Worm (Caenorhabditis elegans) whole organism, L1 larva: ENCODE results near the gene C27F2.10.

Experiments
- C04F5.9 ChIP-seq: sonication (generic microtip); optimal IDR thresholded peaks from 2 replicates; lab custom pipeline; 2016; ENCODE audit warnings: missing genetic modification characterization, missing compliant biosample characterization
- C34B4.2 ChIP-seq: sonication (generic microtip); optimal IDR thresholded peaks from 2 replicates; lab custom pipeline; 2017; ENCODE audit warnings: mild to moderate bottlenecking, missing genetic modification characterization, missing compliant biosample characterization
- F16B12.6 ChIP-seq: fragments of 150-350 bp; optimal IDR thresholded peaks from 2 replicates; lab custom pipeline; 2014; ENCODE audit warnings: missing biosample characterization, missing genetic modification characterization
- aha-1 ChIP-seq: fragments of 150-350 bp; optimal IDR thresholded peaks from 2 replicates; lab custom pipeline; 2014; ENCODE audit warnings: missing biosample characterization, missing genetic modification characterization
- aly-2 ChIP-seq: fragments of 150-350 bp; optimal IDR thresholded peaks from 2 replicates; lab custom pipeline; 2014; ENCODE audit warnings: missing biosample characterization, missing genetic modification characterization
- ama-1 ChIP-seq: fragments of 150-350 bp; optimal IDR thresholded peaks from 2 replicates; lab custom pipeline; 2014
- ceh-82 ChIP-seq, 3 experiments: fragments of 150-350 bp in 1 of 3; sonication (generic microtip) in 2 of 3; optimal IDR thresholded peaks; 2 replicates each; lab custom pipeline; 2014 to 2017; ENCODE audit warnings: missing biosample characterization in 3 of 3, missing genetic modification characterization in 3 of 3
- ceh-90 ChIP-seq: sonication (generic microtip); optimal IDR thresholded peaks from 2 replicates; lab custom pipeline; 2016; ENCODE audit warnings: missing genetic modification characterization, missing compliant biosample characterization
- ces-1 ChIP-seq: fragments of 150-350 bp; optimal IDR thresholded peaks from 2 replicates; lab custom pipeline; 2014; ENCODE audit warnings: missing biosample characterization, missing genetic modification reagents, missing genetic modification characterization
- dpl-1 ChIP-seq, 3 experiments: fragments of 150-350 bp in 2 of 3; sonication (generic microtip) in 1 of 3; optimal IDR thresholded peaks; 2 replicates each; lab custom pipeline; 2014 to 2017; ENCODE audit warnings: missing biosample characterization in 3 of 3, missing genetic modification characterization in 3 of 3, missing genetic modification reagents in 3 of 3
- dsc-1 ChIP-seq: sonication (generic microtip); optimal IDR thresholded peaks from 2 replicates; lab custom pipeline; 2016; ENCODE audit warnings: mild to moderate bottlenecking, missing genetic modification characterization, missing compliant biosample characterization
- efl-1 ChIP-seq, 4 experiments: fragments of 150-350 bp; optimal IDR thresholded peaks in 3 of 4; peaks in 1 of 4; 1 replicate in 1 of 4; 2 replicates in 3 of 4; lab custom pipeline; 2014; ENCODE audit warnings: missing biosample characterization in 2 of 4, missing genetic modification characterization in 2 of 4, missing genetic modification reagents in 2 of 4
- egl-13 ChIP-seq: sonication (generic microtip); optimal IDR thresholded peaks from 2 replicates; lab custom pipeline; 2016; ENCODE audit warnings: missing genotype, missing genetic modification reagents, missing genetic modification characterization, missing compliant biosample characterization
- elt-2 ChIP-seq: sonication (generic microtip); optimal IDR thresholded peaks from 2 replicates; lab custom pipeline; 2016; ENCODE audit warnings: missing genetic modification characterization, mild to moderate bottlenecking, inconsistent platforms, missing compliant biosample characterization, missing genetic modification reagents
- elt-3 ChIP-seq, 6 experiments: fragments of 150-350 bp in 1 of 6; sonication (generic microtip); optimal IDR thresholded peaks; 2 replicates each; lab custom pipeline; 2017 to 2018; ENCODE audit warnings: missing biosample characterization in 6 of 6, missing genetic modification characterization in 6 of 6, inconsistent platforms in 1 of 6
- ets-5 ChIP-seq: fragments of 200-800 bp; sonication (Bioruptor generic); IDR thresholded peaks from 2 replicates; pipeline ENCODE4 v1.3.6; 2022; ENCODE audit warnings: missing genetic modification characterization, missing compliant biosample characterization
- fkh-4 ChIP-seq: sonication (generic microtip); optimal IDR thresholded peaks from 2 replicates; lab custom pipeline; 2016; ENCODE audit warnings: missing compliant biosample characterization, missing genetic modification characterization, borderline replicate concordance
- fkh-8 ChIP-seq: sonication (generic microtip); optimal IDR thresholded peaks from 2 replicates; lab custom pipeline; 2016; ENCODE audit warnings: mild to moderate bottlenecking, missing genetic modification characterization, missing compliant biosample characterization
- fos-1 ChIP-seq: fragments of 150-350 bp; optimal IDR thresholded peaks from 2 replicates; lab custom pipeline; 2014; ENCODE audit warnings: missing biosample characterization, missing genetic modification characterization
- grh-1 ChIP-seq: fragments of 200-800 bp; sonication (Bioruptor generic); IDR thresholded peaks from 2 replicates; pipeline ENCODE4 v1.3.6; 2022; ENCODE audit warnings: missing genetic modification reagents, missing genetic modification characterization, missing compliant biosample characterization
- hlh-4 ChIP-seq: sonication (generic microtip); optimal IDR thresholded peaks from 2 replicates; lab custom pipeline; 2016; ENCODE audit warnings: mild to moderate bottlenecking, missing genetic modification characterization, missing compliant biosample characterization
- jun-1 ChIP-seq: fragments of 150-350 bp; optimal IDR thresholded peaks from 2 replicates; lab custom pipeline; 2014; ENCODE audit warnings: missing biosample characterization, missing genetic modification reagents, missing genetic modification characterization
- lin-13 ChIP-seq: fragments of 150-350 bp; optimal IDR thresholded peaks from 2 replicates; lab custom pipeline; 2014; ENCODE audit warnings: missing biosample characterization, missing genetic modification reagents, missing genetic modification characterization
- lin-15B ChIP-seq: fragments of 150-350 bp; sonication (generic microtip); optimal IDR thresholded peaks from 3 replicates; lab custom pipeline; 2014; ENCODE audit warnings: missing biosample characterization, missing genetic modification characterization
- lin-35 ChIP-seq, 2 experiments: fragments of 150-350 bp; optimal IDR thresholded peaks; 2 replicates each; lab custom pipeline; 2014; ENCODE audit warnings: missing biosample characterization in 2 of 2, missing genetic modification characterization in 2 of 2, missing genetic modification reagents in 2 of 2
- lin-39 ChIP-seq: fragments of 150-350 bp; optimal IDR thresholded peaks from 2 replicates; lab custom pipeline; 2014; ENCODE audit warnings: missing biosample characterization, missing genetic modification reagents, missing genetic modification characterization
- lir-3 ChIP-seq: sonication (generic microtip); optimal IDR thresholded peaks from 2 replicates; lab custom pipeline; 2016; ENCODE audit warnings: mild to moderate bottlenecking, missing genetic modification characterization, moderate library complexity, missing compliant biosample characterization; ENCODE audit not compliant: poor library complexity
- lsy-2 ChIP-seq, 2 experiments: fragments of 150-350 bp; optimal IDR thresholded peaks; 2 replicates each; lab custom pipeline; 2014; ENCODE audit warnings: missing biosample characterization in 2 of 2, missing genetic modification characterization in 2 of 2
- mab-9 ChIP-seq: fragments of 200-800 bp; sonication (Bioruptor generic); IDR thresholded peaks from 2 replicates; pipeline ENCODE4 v1.3.6; 2022; ENCODE audit warnings: missing genetic modification reagents, missing genetic modification characterization, missing compliant biosample characterization
- mdl-1 ChIP-seq, 2 experiments: fragments of 150-350 bp; optimal IDR thresholded peaks; 2 replicates each; lab custom pipeline; 2014 to 2017; ENCODE audit warnings: missing biosample characterization in 2 of 2, missing genetic modification characterization in 2 of 2, inconsistent platforms in 1 of 2
- nhr-71 ChIP-seq: sonication (generic microtip); optimal IDR thresholded peaks from 2 replicates; lab custom pipeline; 2016; ENCODE audit warnings: mild to moderate bottlenecking, missing genetic modification characterization, moderate library complexity, missing compliant biosample characterization
- nhr-76 ChIP-seq: sonication (generic microtip); optimal IDR thresholded peaks from 2 replicates; lab custom pipeline; 2017; ENCODE audit warnings: missing biosample characterization, missing genetic modification characterization
- nhr-77 ChIP-seq: fragments of 150-350 bp; optimal IDR thresholded peaks from 2 replicates; lab custom pipeline; 2014; ENCODE audit warnings: missing biosample characterization, missing genetic modification characterization
- nhr-90 ChIP-seq: sonication (generic microtip); optimal IDR thresholded peaks from 2 replicates; lab custom pipeline; 2016; ENCODE audit warnings: mild to moderate bottlenecking, missing genetic modification characterization, missing compliant biosample characterization; ENCODE audit not compliant: poor library complexity
- pag-3 ChIP-seq: sonication (generic microtip); optimal IDR thresholded peaks from 2 replicates; lab custom pipeline; 2017; ENCODE audit warnings: missing genetic modification characterization, mild to moderate bottlenecking, missing compliant biosample characterization, antibody characterized with exemption, borderline replicate concordance; ENCODE audit not compliant: insufficient read depth
- pqm-1 ChIP-seq: sonication (generic microtip); optimal IDR thresholded peaks from 3 replicates; lab custom pipeline; 2017; ENCODE audit warnings: missing biosample characterization, missing genetic modification characterization
- rnt-1 ChIP-seq: sonication (generic microtip); optimal IDR thresholded peaks from 2 replicates; lab custom pipeline; 2016; ENCODE audit warnings: mild to moderate bottlenecking, missing genetic modification characterization, moderate library complexity, missing compliant biosample characterization
- sox-4 ChIP-seq: sonication (generic microtip); optimal IDR thresholded peaks from 2 replicates; lab custom pipeline; 2016; ENCODE audit warnings: missing genetic modification characterization, missing compliant biosample characterization
- sup-37 ChIP-seq: fragments of 200-800 bp; sonication (Bioruptor generic); optimal IDR thresholded peaks from 2 replicates; lab custom pipeline; 2018; ENCODE audit warnings: mild to moderate bottlenecking, missing genetic modification characterization, missing compliant biosample characterization
- swsn-7 ChIP-seq: sonication (generic microtip); optimal IDR thresholded peaks from 2 replicates; lab custom pipeline; 2016; ENCODE audit warnings: missing genetic modification characterization, missing compliant biosample characterization
- unc-30 ChIP-seq: sonication (generic microtip); optimal IDR thresholded peaks from 2 replicates; lab custom pipeline; 2017; ENCODE audit warnings: missing biosample characterization, missing genetic modification characterization
- unc-62 ChIP-seq: fragments of 150-350 bp; optimal IDR thresholded peaks from 2 replicates; lab custom pipeline; 2014; ENCODE audit warnings: missing biosample characterization, missing genetic modification reagents, missing genetic modification characterization
- unc-86 ChIP-seq: sonication (generic microtip); optimal IDR thresholded peaks from 2 replicates; lab custom pipeline; 2016; ENCODE audit warnings: missing genetic modification characterization, missing compliant biosample characterization
- unc-98 ChIP-seq: fragments of 200-800 bp; sonication (Bioruptor generic); IDR thresholded peaks from 2 replicates; pipeline ENCODE4 v1.3.6; 2022; ENCODE audit warnings: missing genetic modification characterization, missing compliant biosample characterization
- xbp-1 ChIP-seq: sonication (generic microtip); optimal IDR thresholded peaks from 2 replicates; lab custom pipeline; 2016; ENCODE audit warnings: missing genetic modification characterization, missing compliant biosample characterization
- zip-4 ChIP-seq: fragments of 200-800 bp; sonication (Bioruptor generic); optimal IDR thresholded peaks from 2 replicates; lab custom pipeline; 2018; ENCODE audit warnings: mild to moderate bottlenecking, missing genetic modification characterization, moderate library complexity, missing compliant biosample characterization
- ztf-11 ChIP-seq, 2 experiments: sonication (generic microtip); optimal IDR thresholded peaks; 2 replicates each; lab custom pipeline; 2016 to 2017; ENCODE audit warnings: missing genetic modification characterization in 2 of 2, missing biosample characterization in 1 of 2, missing compliant biosample characterization in 1 of 2
- ztf-4 ChIP-seq: fragments of 150-350 bp; optimal IDR thresholded peaks from 2 replicates; lab custom pipeline; 2014; ENCODE audit warnings: missing biosample characterization, missing genetic modification characterization

The C27F2.10 gene

DNA sequence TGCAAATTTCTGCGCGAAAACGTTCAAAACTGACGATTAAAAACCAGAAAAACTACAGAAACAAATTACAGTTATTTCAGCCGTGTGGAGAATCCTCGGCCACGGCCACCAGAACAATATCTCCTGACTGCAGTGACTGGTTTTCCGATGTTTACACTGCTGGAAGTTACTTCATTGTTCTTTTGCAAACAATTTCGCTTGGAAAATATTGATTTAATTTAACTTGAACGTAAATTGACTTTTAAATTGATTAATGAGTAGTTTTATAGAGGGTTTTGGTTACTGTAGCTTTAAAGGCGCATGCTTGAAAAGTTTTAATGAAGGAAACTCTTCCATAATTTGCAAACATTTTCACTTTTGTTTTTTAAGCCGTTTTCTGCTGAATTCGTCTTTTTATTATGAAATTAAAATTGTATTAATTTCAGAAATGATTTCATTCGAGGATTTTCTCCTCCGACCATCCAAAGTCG is 12.3 kb upstream of the C27F2.10 start, which contains the start of gene smcr-8 (continued):
- TF ChIP-seq ceh-82 (tag; optimal IDR thresholded peaks at IDR 0.05; lab: Kevin White, UChicago) (no peak), ceh-90 (tag; lab: Kevin White, UChicago) (peak; percentile 23), nhr-90 (tag; lab: Kevin White, UChicago) (no peak), C34B4.2 (no peak), pag-3 (tag; lab: Kevin White, UChicago) (no peak), fkh-4 (tag; lab: Kevin White, UChicago) (no peak), nhr-76 (tag; lab: Kevin White, UChicago) (no peak), aha-1 (tag; lab: Kevin White, UChicago) (no peak), mdl-1 (tag; optimal IDR thresholded peaks at IDR 0.05; lab: Kevin White, UChicago) (no peak), ama-1 (no peak), aly-2 (no peak), unc-30 (tag; lab: Kevin White, UChicago) (no peak), efl-1 (optimal IDR thresholded peaks at IDR 0.05; lab: Kevin White, UChicago) (no peak), efl-1 (GFP tag; optimal IDR thresholded peaks at IDR 0.05 in 1 of 2; lab: Kevin White, UChicago) (peak; percentile 39 to 58)

DNA sequence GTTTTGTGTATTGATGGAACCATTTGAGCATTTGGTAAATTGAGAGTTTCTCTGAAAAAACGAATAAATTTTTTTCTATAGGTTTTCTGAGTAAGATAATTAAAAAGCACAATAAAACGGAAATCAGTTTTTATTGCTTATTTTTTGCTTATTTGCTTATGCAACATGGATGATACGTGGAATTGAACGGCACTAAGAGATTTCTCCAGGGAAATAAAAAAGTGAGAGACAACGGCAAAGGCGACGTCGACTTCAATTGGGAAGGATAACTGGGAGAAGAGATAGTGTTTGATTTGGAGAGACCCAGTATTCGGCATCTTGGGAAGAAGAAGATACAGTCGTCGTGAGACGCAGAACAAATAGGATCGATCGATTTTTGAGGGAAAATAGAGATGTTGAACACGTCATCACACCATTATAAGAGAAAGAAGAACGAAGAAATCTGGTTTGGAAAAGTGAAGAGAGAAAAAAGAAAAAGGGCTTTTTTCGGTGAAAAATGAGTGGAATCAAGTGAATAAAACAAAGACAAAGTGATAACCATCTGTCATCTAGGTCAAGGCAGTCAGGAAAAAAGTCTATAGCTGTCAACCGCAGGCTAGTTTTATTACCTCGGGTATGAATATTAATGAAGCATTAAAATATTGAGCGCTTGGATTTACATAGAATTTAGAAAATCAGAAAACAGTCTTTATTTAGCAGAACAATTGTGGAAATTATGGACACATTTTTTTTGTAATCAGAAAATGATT is 11.6 kb upstream of the C27F2.10 start, which contains the start of gene tmem-131:
TSS of gene tmem-131 (minus strand) at position 51 of the 749 bp plus-strand sequence.
- TF ChIP-seq sup-37 (GFP tag; lab: Kevin White, UChicago) (no peak), elt-3 (tag; optimal IDR thresholded peaks at IDR 0.05; lab: Kevin White, UChicago) (peak in 2 of 6 experiments; percentile 67 to 73), unc-62 (no peak), unc-98 (GFP tag; lab: Robert Waterston, UW) (no peak), zip-4 (no peak), ztf-4 (tag; lab: Kevin White, UChicago) (no peak), ces-1 (GFP tag; lab: Kevin White, UChicago) (no peak), lir-3 (no peak), lin-13 (GFP tag; lab: Kevin White, UChicago) (no peak), pqm-1 (tag; lab: Kevin White, UChicago) (no peak), grh-1 (no peak), unc-86 (no peak), nhr-77 (tag; lab: Kevin White, UChicago) (no peak), swsn-7 (no peak), ztf-11 (tag; optimal IDR thresholded peaks at IDR 0.05; lab: Kevin White, UChicago) (no peak), ceh-82 (tag; optimal IDR thresholded peaks at IDR 0.05; lab: Kevin White, UChicago) (no peak), C04F5.9 (tag; lab: Kevin White, UChicago) (no peak), F16B12.6 (tag; lab: Kevin White, UChicago) (no peak), rnt-1 (no peak), egl-13 (tag; lab: Kevin White, UChicago) (no peak), lin-39 (no peak), lin-35 (GFP tag; optimal IDR thresholded peaks at IDR 0.05; lab: Kevin White, UChicago) (peak; percentile 8 to 46), sox-4 (tag; lab: Kevin White, UChicago) (no peak), nhr-71 (peak; percentile 50), elt-2 (no peak), ets-5 (GFP tag; lab: Robert Waterston, UW) (no peak), fkh-4 (tag; lab: Kevin White, UChicago) (no peak), ceh-90 (tag; lab: Kevin White, UChicago) (no peak), mab-9 (GFP tag; lab: Robert Waterston, UW) (no peak), aly-2 (no peak), dsc-1 (tag; lab: Kevin White, UChicago) (no peak), xbp-1 (tag; lab: Kevin White, UChicago) (peak; percentile 77), fos-1 (tag; lab: Kevin White, UChicago) (no peak), dpl-1 (GFP tag; optimal IDR thresholded peaks at IDR 0.05; lab: Kevin White, UChicago) (peak in 2 of 3 experiments; percentile 27 to 34), jun-1 (tag; lab: Kevin White, UChicago) (no peak), mdl-1 (tag; optimal IDR thresholded peaks at IDR 0.05; lab: Kevin White, UChicago) (no peak), fkh-8 (tag; lab: Kevin White, UChicago) (no peak), hlh-4 (tag; lab: Kevin White, UChicago) (no peak), lin-15B (tag; lab: Kevin White, UChicago) (no peak), lsy-2 (tag; optimal IDR thresholded peaks at IDR 0.05; lab: Kevin White, UChicago) (peak; percentile 7 to 47)
